Fruit fly (Drosophila melanogaster) whole organism, prepupa: ENCODE data around the gene Ugt36D1.

Experiments used
- CG11294 ChIP-seq: fragments of 200-800 bp; sonication (Bioruptor generic); IDR thresholded peaks from 2 replicates; pipeline ENCODE4 v1.3.6; 2022; ENCODE audit warnings: missing biosample characterization, missing genetic modification characterization
- CG15336 ChIP-seq: fragments of 200-800 bp; sonication (Bioruptor generic); IDR thresholded peaks from 2 replicates; pipeline ENCODE4 v1.3.6; 2022; ENCODE audit warnings: missing biosample characterization, missing genetic modification characterization
- CG6808 ChIP-seq: fragments of 200-800 bp; sonication (Bioruptor generic); optimal IDR thresholded peaks from 3 replicates; lab custom pipeline; 2017; ENCODE audit warnings: missing biosample characterization, missing genetic modification characterization, mild to moderate bottlenecking, moderate library complexity, missing genetic modification reagents
- CG6854 ChIP-seq: fragments of 200-800 bp; sonication (Bioruptor generic); optimal IDR thresholded peaks from 2 replicates; lab custom pipeline; 2017; ENCODE audit warnings: missing biosample characterization, mild to moderate bottlenecking, missing genetic modification characterization
- CG8319 ChIP-seq: fragments of 200-800 bp; sonication (Bioruptor generic); optimal IDR thresholded peaks from 3 replicates; lab custom pipeline; 2016; ENCODE audit warnings: missing biosample characterization, missing genetic modification characterization
- CG9139 ChIP-seq: fragments of 200-800 bp; sonication (Bioruptor generic); optimal IDR thresholded peaks from 3 replicates; lab custom pipeline; 2017; ENCODE audit warnings: missing biosample characterization, mild to moderate bottlenecking, missing genetic modification characterization
- Hr39 ChIP-seq: fragments of 200-800 bp; sonication (Bioruptor generic); optimal IDR thresholded peaks from 2 replicates; lab custom pipeline; 2016; ENCODE audit warnings: missing biosample characterization, missing genetic modification characterization
- Sox102F ChIP-seq: fragments of 200-800 bp; sonication (Bioruptor generic); optimal IDR thresholded peaks from 2 replicates; lab custom pipeline; 2016; ENCODE audit warnings: missing biosample characterization, mild to moderate bottlenecking, missing genetic modification characterization
- cyc ChIP-seq: fragments of 200-800 bp; sonication (Bioruptor generic); optimal IDR thresholded peaks from 3 replicates; lab custom pipeline; 2016; ENCODE audit warnings: missing biosample characterization, missing genetic modification characterization
- dac ChIP-seq: fragments of 200-800 bp; sonication (Bioruptor generic); optimal IDR thresholded peaks from 2 replicates; lab custom pipeline; 2017; ENCODE audit warnings: missing biosample characterization, mild to moderate bottlenecking, missing genetic modification characterization
- fd59A ChIP-seq: fragments of 200-800 bp; sonication (Bioruptor generic); optimal IDR thresholded peaks from 2 replicates; lab custom pipeline; 2017; ENCODE audit warnings: missing biosample characterization, mild to moderate bottlenecking, missing genetic modification characterization, missing genetic modification reagents
- fd85E ChIP-seq: fragments of 200-800 bp; sonication (Bioruptor generic); optimal IDR thresholded peaks from 3 replicates; lab custom pipeline; 2016; ENCODE audit warnings: missing biosample characterization, missing genetic modification characterization
- fkh ChIP-seq: fragments of 200-800 bp; sonication (Bioruptor generic); optimal IDR thresholded peaks from 3 replicates; lab custom pipeline; 2017; ENCODE audit warnings: missing biosample characterization, mild to moderate bottlenecking, missing genetic modification characterization, moderate library complexity
- ss ChIP-seq, 2 experiments: fragments of 200-800 bp; sonication (Bioruptor generic); optimal IDR thresholded peaks; 2 replicates in 1 of 2; 3 replicates in 1 of 2; lab custom pipeline; 2017 to 2018; ENCODE audit warnings: mild to moderate bottlenecking in 2 of 2, missing biosample characterization in 2 of 2, missing genetic modification characterization in 2 of 2, moderate library complexity in 1 of 2

DNA sequence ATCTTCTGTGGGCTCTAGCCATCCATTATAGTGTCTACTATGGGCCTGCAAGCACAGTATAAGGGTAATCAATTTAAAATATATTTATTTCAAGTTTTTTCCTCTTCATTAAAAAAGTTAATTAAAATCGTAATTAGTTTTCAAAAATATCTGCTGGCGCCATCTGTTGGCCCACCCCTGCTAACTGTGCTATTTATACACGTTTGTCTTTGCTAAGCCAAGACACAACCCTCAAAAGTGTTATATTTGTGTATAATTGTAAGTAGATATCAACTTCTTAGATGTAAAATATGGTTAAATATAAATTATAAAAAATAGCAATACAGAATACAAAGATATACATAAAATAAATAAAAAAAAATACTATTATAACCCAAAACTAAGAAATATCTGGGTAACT lies 46.8 kb upstream of the Ugt36D1 start:
- TF ChIP-seq CG6808 (no peak), CG15336 (GFP tag; lab: Robert Waterston, UW) (no peak), fd85E (GFP tag; lab: Kevin White, UChicago) (no peak), CG9139 (GFP tag; lab: Kevin White, UChicago) (no peak), fd59A (GFP tag; lab: Kevin White, UChicago) (no peak), CG8319 (GFP tag; lab: Kevin White, UChicago) (no peak), Hr39 (no peak), CG11294 (GFP tag; lab: Robert Waterston, UW) (no peak), fkh (GFP tag; lab: Kevin White, UChicago) (no peak), dac (no peak), CG6854 (GFP tag; lab: Kevin White, UChicago) (no peak), cyc (no peak), ss (GFP tag; optimal IDR thresholded peaks at IDR 0.05; lab: Kevin White, UChicago) (no peak), Sox102F (GFP tag; lab: Kevin White, UChicago) (no peak)
